Worm (Caenorhabditis elegans): ENCODE results near the gene Y69A2AR.32.

Gene Y69A2AR.32

DNA sequence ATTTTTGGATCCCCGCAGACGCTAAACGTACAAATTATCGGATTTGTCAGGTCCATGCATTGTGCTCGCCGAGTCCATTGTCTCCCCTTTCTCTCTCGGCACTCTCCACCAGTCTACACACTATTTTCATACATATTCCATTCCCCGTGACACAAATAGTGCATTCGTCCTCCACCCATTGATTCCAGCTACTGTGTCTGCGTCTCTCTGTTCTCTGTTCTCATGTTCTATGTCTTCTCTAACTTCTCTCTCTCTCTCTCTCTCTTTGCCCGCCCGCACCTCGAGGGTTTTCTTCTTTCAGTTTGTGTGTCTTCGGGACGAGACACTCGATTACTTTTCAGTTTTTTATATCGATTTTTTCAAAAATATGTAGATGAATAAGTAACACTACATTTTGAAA lies 10.6 kb upstream of the Y69A2AR.32 start (continued):
- TF ChIP-seq nhr-12 (tag; optimal IDR thresholded peaks at IDR 0.05) (no peak), ama-1 (optimal IDR thresholded peaks at IDR 0.05) (peak; percentile 88), snpc-4 (tag; optimal IDR thresholded peaks at IDR 0.05) (peak; percentile 21), mml-1 (tag; optimal IDR thresholded peaks at IDR 0.05) (no peak), nhr-237 (tag; optimal IDR thresholded peaks at IDR 0.05) (no peak), sea-2 (GFP tag; optimal IDR thresholded peaks at IDR 0.05) (peak; percentile 18)

DNA sequence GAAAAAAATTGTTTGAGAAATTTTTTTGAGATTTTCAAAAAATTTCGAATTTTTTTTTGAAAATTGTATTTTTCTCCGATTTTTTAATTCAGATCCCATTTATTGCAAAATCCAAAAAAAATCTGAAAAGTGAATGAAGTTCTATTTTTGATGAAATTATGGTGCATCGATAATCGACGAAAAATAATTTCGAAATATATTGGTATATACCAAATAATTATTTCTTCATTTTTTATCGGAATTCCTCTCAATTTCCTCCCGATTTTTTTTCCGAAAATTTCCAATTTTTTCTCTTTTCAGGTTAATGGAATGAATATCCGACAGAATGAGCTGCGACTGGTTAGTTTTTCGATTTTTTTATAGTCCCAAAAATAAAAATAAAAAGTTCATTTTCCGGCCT lies 9.4 kb upstream of the Y69A2AR.32 start, which contains the start of gene epg-9:
Gene epg-9 (plus strand): TSS at position 301 of the 400 bp plus-strand sequence.
- TF ChIP-seq elt-3 (tag; optimal IDR thresholded peaks at IDR 0.05) (no peak), ztf-4 (tag; optimal IDR thresholded peaks at IDR 0.05) (no peak), nhr-43 (tag; optimal IDR thresholded peaks at IDR 0.05; ENCODE audit: poor library complexity, severe bottlenecking) (no peak), hmg-11 (tag; optimal IDR thresholded peaks at IDR 0.05) (peak; percentile 16), eor-1 (tag; optimal IDR thresholded peaks at IDR 0.05) (no peak)

DNA sequence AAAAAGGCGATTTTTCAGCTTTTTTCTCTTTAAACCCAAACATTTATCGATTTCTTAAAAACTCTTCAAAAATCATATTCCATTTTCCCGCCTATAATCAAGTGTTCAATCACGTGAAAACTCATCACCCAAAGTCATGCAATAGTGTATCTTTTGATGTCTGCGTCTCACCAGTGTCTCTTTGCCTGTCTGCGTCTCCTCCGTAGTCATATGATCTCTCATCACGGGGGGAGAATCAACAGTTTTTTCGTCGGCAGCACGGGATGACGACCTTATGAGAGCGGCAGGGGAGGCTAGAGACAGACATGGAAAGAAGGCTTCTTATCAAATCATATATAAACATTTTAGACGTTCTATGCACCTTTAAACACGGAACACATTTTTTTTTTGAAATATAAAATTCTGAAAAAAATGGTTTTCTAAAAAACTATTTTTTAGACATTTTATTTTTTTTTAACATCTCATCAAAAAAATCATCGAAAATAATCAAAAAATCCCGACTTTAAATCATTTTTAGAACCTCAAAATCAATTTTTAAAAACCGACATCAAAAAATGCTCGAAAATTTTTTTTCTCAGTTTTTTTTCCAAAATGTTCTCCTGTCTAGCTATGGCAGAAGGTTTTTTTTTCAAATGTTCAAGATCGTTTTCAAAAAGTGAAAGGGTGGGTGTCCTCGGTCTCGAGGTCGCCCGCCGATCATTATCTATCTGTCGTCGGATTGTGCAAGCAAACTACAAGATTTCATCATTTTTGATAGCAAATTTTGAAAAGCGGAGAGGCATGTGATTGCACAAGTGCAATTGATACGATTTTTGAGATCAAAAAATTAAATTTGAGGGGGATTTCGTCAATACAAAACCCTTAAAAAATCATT lies 8.0 kb upstream of the Y69A2AR.32 start:
- peak; percentile 51 for TF ChIP-seq nhr-76 (tag; optimal IDR thresholded peaks at IDR 0.05)
- TF ChIP-seq jun-1 (tag; optimal IDR thresholded peaks at IDR 0.05), result peak; percentile 99
- peak; percentile 91 for TF ChIP-seq nhr-11 (tag; optimal IDR thresholded peaks at IDR 0.05)
- TF ChIP-seq nfya-1 (tag; optimal IDR thresholded peaks at IDR 0.05; ENCODE audit: insufficient read depth), result peak; percentile 96
- TF ChIP-seq ceh-28 (tag; optimal IDR thresholded peaks at IDR 0.05), result peak; percentile 91
- TF ChIP-seq ceh-82 (tag; optimal IDR thresholded peaks at IDR 0.05), result peak; percentile 5
- TF ChIP-seq hmg-11 (tag; optimal IDR thresholded peaks at IDR 0.05), result peak; percentile 91
- no peak for TF ChIP-seq ztf-11 (tag; optimal IDR thresholded peaks at IDR 0.05)
- peak; percentile 99 for TF ChIP-seq nhr-23 (tag; optimal IDR thresholded peaks at IDR 0.05)
- peak; percentile 96 for TF ChIP-seq skn-1 (tag; optimal IDR thresholded peaks at IDR 0.05)
- TF ChIP-seq mdl-1 (tag; optimal IDR thresholded peaks at IDR 0.05), result peak; percentile 90
- peak; percentile 60 for TF ChIP-seq elt-1 (tag; optimal IDR thresholded peaks at IDR 0.05)
- TF ChIP-seq ama-1 (optimal IDR thresholded peaks at IDR 0.05), result peak; percentile 96
- peak; percentile 84 for TF ChIP-seq snpc-4 (tag; optimal IDR thresholded peaks at IDR 0.05)
- TF ChIP-seq sea-2 (GFP tag; optimal IDR thresholded peaks at IDR 0.05), result peak; percentile 22
- no peak for TF ChIP-seq nhr-12 (tag; optimal IDR thresholded peaks at IDR 0.05)
- peak; percentile 82 for TF ChIP-seq lin-15B (tag; optimal IDR thresholded peaks at IDR 0.05)
- no peak for TF ChIP-seq ceh-16 (tag; optimal IDR thresholded peaks at IDR 0.05)
- no peak for TF ChIP-seq nhr-237 (tag; optimal IDR thresholded peaks at IDR 0.05)
- peak; percentile 86 for TF ChIP-seq unc-62 (GFP tag; optimal IDR thresholded peaks at IDR 0.05)
- TF ChIP-seq fkh-2 (tag; optimal IDR thresholded peaks at IDR 0.05), result no peak
- peak; percentile 99 for TF ChIP-seq nhr-25 (tag; optimal IDR thresholded peaks at IDR 0.05)
- TF ChIP-seq egl-27 (tag; optimal IDR thresholded peaks at IDR 0.05), result peak; percentile 79
- TF ChIP-seq elt-2 (tag; optimal IDR thresholded peaks at IDR 0.05), result peak; percentile 96
- peak; percentile 97 for TF ChIP-seq pqm-1 (tag; optimal IDR thresholded peaks at IDR 0.05)
- TF ChIP-seq nhr-67 (tag; optimal IDR thresholded peaks at IDR 0.05), result no peak
- TF ChIP-seq tbx-2 (tag; optimal IDR thresholded peaks at IDR 0.05), result peak; percentile 81
- TF ChIP-seq nhr-77 (tag; optimal IDR thresholded peaks at IDR 0.05), result peak; percentile 70
- peak; percentile 55 for TF ChIP-seq fkh-10 (GFP tag; optimal IDR thresholded peaks at IDR 0.05)
- TF ChIP-seq pha-4 (tag; optimal IDR thresholded peaks at IDR 0.05), result peak; percentile 99
- TF ChIP-seq elt-3 (tag; optimal IDR thresholded peaks at IDR 0.05), result peak; percentile 44 to 83 (median 80)
- peak; percentile 65 for TF ChIP-seq fos-1 (tag; optimal IDR thresholded peaks at IDR 0.05)
- peak; percentile 70 for TF ChIP-seq R02D3.7 (tag; optimal IDR thresholded peaks at IDR 0.05)
- no peak for TF ChIP-seq ZK546.5 (tag; optimal IDR thresholded peaks at IDR 0.05)
- peak; percentile 97 for TF ChIP-seq lsy-12 (tag; optimal IDR thresholded peaks at IDR 0.05)
- no peak for TF ChIP-seq ceh-9 (tag; optimal IDR thresholded peaks at IDR 0.05)
- no peak for TF ChIP-seq aly-2 (tag; optimal IDR thresholded peaks at IDR 0.05)
- peak; percentile 98 for TF ChIP-seq nhr-43 (tag; optimal IDR thresholded peaks at IDR 0.05; ENCODE audit: poor library complexity, severe bottlenecking)
- TF ChIP-seq ztf-4 (tag; optimal IDR thresholded peaks at IDR 0.05), result peak; percentile 90
- TF ChIP-seq mml-1 (tag; optimal IDR thresholded peaks at IDR 0.05), result peak; percentile 86
- peak in 1 of 2 experiments; percentile 86 for TF ChIP-seq eor-1 (tag; optimal IDR thresholded peaks at IDR 0.05)
- TF ChIP-seq nhr-28 (tag; optimal IDR thresholded peaks at IDR 0.05), result peak; percentile 72
- no peak for TF ChIP-seq unc-39 (tag; optimal IDR thresholded peaks at IDR 0.05)
- TF ChIP-seq lin-39 (tag; optimal IDR thresholded peaks at IDR 0.05), result peak; percentile 73
- TF ChIP-seq daf-12 (tag; optimal IDR thresholded peaks at IDR 0.05), result no peak
- TF ChIP-seq zag-1 (tag; optimal IDR thresholded peaks at IDR 0.05), result peak; percentile 47

Data from whole organism, L3 larva.